Fruit fly (Drosophila melanogaster): ENCODE results near the gene svr.

dm6 chrX:463934-464333, 32.3 kb upstream of the svr start:
- TF ChIP-seq Mnt (GFP tag; optimal IDR thresholded peaks at IDR 0.05) (no peak), kay (GFP tag; ENCODE audit: borderline replicate concordance) (no peak), bab1 (GFP tag; optimal IDR thresholded peaks at IDR 0.05) (no peak)
